Fruit fly (Drosophila melanogaster) whole organism, wandering third instar larva: ENCODE data around the gene CG3335.

Source experiments
- CG32264 ChIP-seq: fragments of 200-800 bp; sonication (Bioruptor generic); optimal IDR thresholded peaks from 2 replicates; lab custom pipeline; 2016; ENCODE audit warnings: missing biosample characterization, missing genetic modification characterization
- CG9705 ChIP-seq: fragments of 200-800 bp; sonication (Bioruptor generic); optimal IDR thresholded peaks from 2 replicates; lab custom pipeline; 2018; ENCODE audit warnings: missing biosample characterization, mild to moderate bottlenecking, missing genetic modification characterization
- CrebA ChIP-seq: fragments of 200-800 bp; sonication (Bioruptor generic); optimal IDR thresholded peaks from 2 replicates; lab custom pipeline; 2016; ENCODE audit warnings: missing biosample characterization, mild to moderate bottlenecking, missing genetic modification characterization, borderline replicate concordance
- Dif ChIP-seq: fragments of 200-275, 200-300 bp; sonication (Bioruptor generic); optimal IDR thresholded peaks from 2 replicates; lab custom pipeline; 2018; ENCODE audit warnings: missing biosample characterization, missing genetic modification characterization; ENCODE audit not compliant: partially characterized antibody
- GATAd ChIP-seq: sonication (Bioruptor generic); optimal IDR thresholded peaks from 2 replicates; lab custom pipeline; 2016; ENCODE audit warnings: missing biosample characterization, missing genetic modification characterization
- HLH106 ChIP-seq: fragments of 200-800 bp; optimal IDR thresholded peaks from 3 replicates; lab custom pipeline; 2019; ENCODE audit warnings: missing biosample characterization, mild to moderate bottlenecking, missing genetic modification characterization, moderate library complexity
- Hr78 ChIP-seq: fragments of >200 bp; optimal IDR thresholded peaks from 2 replicates; lab custom pipeline; 2017; ENCODE audit warnings: missing biosample characterization, missing genetic modification characterization
- Hr83 ChIP-seq: fragments of 200-300 bp; sonication (Bioruptor generic); optimal IDR thresholded peaks from 2 replicates; lab custom pipeline; 2016; ENCODE audit warnings: missing biosample characterization, mild to moderate bottlenecking, missing genetic modification characterization, moderate library complexity; ENCODE audit not compliant: poor library complexity, severe bottlenecking
- Jra ChIP-seq: sonication (Bioruptor generic); optimal IDR thresholded peaks from 2 replicates; lab custom pipeline; 2016; ENCODE audit warnings: missing biosample characterization, missing genetic modification characterization
- Mio ChIP-seq: sonication (Bioruptor generic); optimal IDR thresholded peaks from 2 replicates; lab custom pipeline; 2016; ENCODE audit warnings: missing biosample characterization, missing genetic modification characterization
- Myc ChIP-seq: fragments of >200 bp; optimal IDR thresholded peaks from 2 replicates; lab custom pipeline; 2017
- N ChIP-seq: fragments of >200 bp; optimal IDR thresholded peaks from 2 replicates; lab custom pipeline; 2018; ENCODE audit warnings: missing biosample characterization, missing external identifiers, missing genetic modification characterization
- OdsH ChIP-seq: fragments of 200-800 bp; sonication (Bioruptor generic); optimal IDR thresholded peaks from 2 replicates; lab custom pipeline; 2016; ENCODE audit warnings: missing biosample characterization, mild to moderate bottlenecking, missing genetic modification characterization
- Rel ChIP-seq, 2 experiments: fragments of 200-800 bp; sonication (Bioruptor generic) in 1 of 2; optimal IDR thresholded peaks; 2 replicates in 1 of 2; 3 replicates in 1 of 2; lab custom pipeline; 2016 to 2019; ENCODE audit warnings: mild to moderate bottlenecking in 2 of 2, missing biosample characterization in 2 of 2, missing genetic modification characterization in 2 of 2, moderate library complexity in 1 of 2
- Sp1 ChIP-seq: fragments of 200-800 bp; sonication (Bioruptor generic); optimal IDR thresholded peaks from 3 replicates; lab custom pipeline; 2019; ENCODE audit warnings: missing biosample characterization, mild to moderate bottlenecking, missing genetic modification characterization, moderate library complexity
- Vsx2 ChIP-seq: fragments of 200-300, 225-300 bp; sonication (Bioruptor generic); optimal IDR thresholded peaks from 2 replicates; lab custom pipeline; 2018; ENCODE audit warnings: missing biosample characterization, missing genetic modification characterization; ENCODE audit not compliant: partially characterized antibody
- brk ChIP-seq: fragments of 200-800 bp; sonication (Bioruptor generic); optimal IDR thresholded peaks from 2 replicates; lab custom pipeline; 2016; ENCODE audit warnings: missing biosample characterization, mild to moderate bottlenecking, missing genetic modification characterization
- dl ChIP-seq, 2 experiments: fragments of 175-275, 200-275 bp in 1 of 2; fragments of 200-275 bp in 1 of 2; sonication (Bioruptor generic); optimal IDR thresholded peaks; lab custom pipeline; 2018; ENCODE audit warnings: mild to moderate bottlenecking in 2 of 2, missing biosample characterization in 2 of 2, missing genetic modification characterization in 2 of 2, moderate library complexity in 2 of 2; ENCODE audit not compliant: partially characterized antibody in 2 of 2, insufficient read depth in 1 of 2
- dmrt93B ChIP-seq: fragments of 200-800 bp; sonication (Bioruptor generic); optimal IDR thresholded peaks from 2 replicates; lab custom pipeline; 2018; ENCODE audit warnings: missing biosample characterization, mild to moderate bottlenecking, missing genetic modification characterization
- dsf ChIP-seq: sonication (Bioruptor generic); optimal IDR thresholded peaks from 2 replicates; lab custom pipeline; 2016; ENCODE audit warnings: missing biosample characterization, missing genetic modification characterization, borderline replicate concordance
- ey ChIP-seq: fragments of 200-800 bp; sonication (Bioruptor generic); optimal IDR thresholded peaks from 2 replicates; lab custom pipeline; 2016; ENCODE audit warnings: missing biosample characterization, missing genetic modification characterization
- foxo ChIP-seq, 2 experiments: fragments of 200-800 bp; sonication (Bioruptor generic); optimal IDR thresholded peaks; 2 replicates in 1 of 2; 3 replicates in 1 of 2; lab custom pipeline; 2016 to 2017; ENCODE audit warnings: missing biosample characterization in 2 of 2, missing genetic modification characterization in 2 of 2
- fru ChIP-seq: fragments of 200-800 bp; sonication (Bioruptor generic); optimal IDR thresholded peaks from 3 replicates; lab custom pipeline; 2016; ENCODE audit warnings: missing biosample characterization, mild to moderate bottlenecking, missing genetic modification characterization
- h ChIP-seq: fragments of 200-800 bp; sonication (Bioruptor generic); optimal IDR thresholded peaks from 3 replicates; lab custom pipeline; 2016; ENCODE audit warnings: missing biosample characterization, mild to moderate bottlenecking, missing genetic modification characterization
- jim ChIP-seq: fragments of 175-275, 200-325 bp; sonication (Bioruptor generic); optimal IDR thresholded peaks from 2 replicates; lab custom pipeline; 2016; ENCODE audit warnings: missing biosample characterization, mild to moderate bottlenecking, missing genetic modification characterization
- lola ChIP-seq: fragments of >200 bp; optimal IDR thresholded peaks from 2 replicates; lab custom pipeline; 2017; ENCODE audit warnings: missing biosample characterization, missing genetic modification characterization
- pan ChIP-seq: fragments of >200 bp; optimal IDR thresholded peaks from 2 replicates; lab custom pipeline; 2017
- psq ChIP-seq: fragments of 200-800 bp; sonication (Bioruptor generic); optimal IDR thresholded peaks from 3 replicates; lab custom pipeline; 2017; ENCODE audit warnings: missing biosample characterization, mild to moderate bottlenecking, missing genetic modification characterization, moderate library complexity
- rgr ChIP-seq: fragments of 200-800 bp; sonication (Bioruptor generic); optimal IDR thresholded peaks from 3 replicates; lab custom pipeline; 2016; ENCODE audit warnings: missing biosample characterization, mild to moderate bottlenecking, missing genetic modification characterization
- sage ChIP-seq: fragments of 200-800 bp; sonication (Bioruptor generic); optimal IDR thresholded peaks from 2 replicates; lab custom pipeline; 2016; ENCODE audit warnings: missing biosample characterization, mild to moderate bottlenecking, missing genetic modification characterization
- sv ChIP-seq: fragments of 200-800 bp; sonication (Bioruptor generic); optimal IDR thresholded peaks from 3 replicates; lab custom pipeline; 2016; ENCODE audit warnings: missing biosample characterization, missing genetic modification characterization
- tai ChIP-seq: sonication (Bioruptor generic); optimal IDR thresholded peaks from 2 replicates; lab custom pipeline; 2016; ENCODE audit warnings: missing biosample characterization, missing genetic modification characterization
- usp ChIP-seq: fragments of >200 bp; optimal IDR thresholded peaks from 2 replicates; lab custom pipeline; 2017; ENCODE audit warnings: missing biosample characterization, missing genetic modification characterization

CG3335 gene

dm6 chr3L:9613960-9614588, 10.0 kb upstream of the CG3335 start:
- peak in 1 of 2 experiments; percentile 35 for TF ChIP-seq foxo (GFP tag; optimal IDR thresholded peaks at IDR 0.05; lab: Kevin White, UChicago)
- TF ChIP-seq sv: no peak
- TF ChIP-seq dmrt93B (GFP tag; lab: Kevin White, UChicago): peak; percentile 9
- TF ChIP-seq Vsx2 (GFP tag; lab: Kevin White, UChicago): no peak
- TF ChIP-seq fru (GFP tag; lab: Kevin White, UChicago): peak; percentile 46
- TF ChIP-seq CG9705: peak; percentile 1
- peak; percentile 31 for TF ChIP-seq HLH106 (tag; lab: Kevin White, UChicago)
- peak; percentile 11 for TF ChIP-seq Myc (lab: Kevin White, UChicago)

dm6 chr3L:9614589-9615442, 9.2 kb upstream of the CG3335 start, which contains the start of gene LanB2:
Gene LanB2 (plus strand): TSS chr3L:9614914.
- no peak for TF ChIP-seq CG32264 (GFP tag; lab: Kevin White, UChicago)
- no peak for TF ChIP-seq dmrt93B (GFP tag; lab: Kevin White, UChicago)
- TF ChIP-seq usp (GFP tag; lab: Kevin White, UChicago): no peak
- TF ChIP-seq foxo (GFP tag; optimal IDR thresholded peaks at IDR 0.05; lab: Kevin White, UChicago): peak in 1 of 2 experiments; percentile 24
- TF ChIP-seq Hr83 (GFP tag; lab: Kevin White, UChicago): peak; percentile 47
- TF ChIP-seq psq (GFP tag; lab: Kevin White, UChicago): peak; percentile 31
- no peak for TF ChIP-seq lola (GFP tag; lab: Kevin White, UChicago)
- TF ChIP-seq Hr78 (GFP tag; lab: Kevin White, UChicago): no peak
- no peak for TF ChIP-seq sv
- no peak for TF ChIP-seq Jra
- no peak for TF ChIP-seq N
- peak; percentile 19 for TF ChIP-seq CrebA (GFP tag; lab: Kevin White, UChicago)
- peak; percentile 22 for TF ChIP-seq OdsH (GFP tag; lab: Kevin White, UChicago)
- TF ChIP-seq pan: no peak
- TF ChIP-seq tai: no peak
- peak; percentile 69 for TF ChIP-seq Dif
- no peak for TF ChIP-seq sage (GFP tag; lab: Kevin White, UChicago)
- no peak for TF ChIP-seq brk
- peak; percentile 72 to 76 for TF ChIP-seq dl (GFP tag; optimal IDR thresholded peaks at IDR 0.05; lab: Kevin White, UChicago; ENCODE audit: insufficient read depth in 1 of 2, partially characterized antibody in 2 of 2)
- TF ChIP-seq dsf: no peak
- TF ChIP-seq Rel (GFP tag; optimal IDR thresholded peaks at IDR 0.05; lab: Kevin White, UChicago): no peak
- peak; percentile 20 for TF ChIP-seq Rel (tag; optimal IDR thresholded peaks at IDR 0.05; lab: Kevin White, UChicago)
- no peak for TF ChIP-seq HLH106 (tag; lab: Kevin White, UChicago)
- TF ChIP-seq Mio (GFP tag; lab: Kevin White, UChicago): no peak
- TF ChIP-seq h (GFP tag; lab: Kevin White, UChicago): peak; percentile 4
- TF ChIP-seq rgr: peak; percentile 34

- TF ChIP-seq CG32264 (GFP tag; lab: Kevin White, UChicago) (no peak), foxo (GFP tag; optimal IDR thresholded peaks at IDR 0.05; lab: Kevin White, UChicago) (no peak), rgr (no peak), Myc (lab: Kevin White, UChicago) (no peak), psq (GFP tag; lab: Kevin White, UChicago) (peak; percentile 82)
Observed at dm6 chr3L:9615443-9616141, 8.4 kb upstream of the CG3335 start.

dm6 chr3L:9628376-9628775, 4.3 kb downstream of the CG3335 start, which contains the start of gene Cyp40:
Gene Cyp40 (plus strand): TSS chr3L:9628676.
- TF ChIP-seq GATAd (GFP tag; lab: Kevin White, UChicago) (no peak), Sp1 (GFP tag; lab: Kevin White, UChicago) (no peak), brk (no peak), sv (no peak), ey (GFP tag; lab: Kevin White, UChicago) (no peak), foxo (GFP tag; optimal IDR thresholded peaks at IDR 0.05; lab: Kevin White, UChicago) (no peak), jim (GFP tag; lab: Kevin White, UChicago) (no peak), Vsx2 (GFP tag; lab: Kevin White, UChicago) (no peak), psq (GFP tag; lab: Kevin White, UChicago) (no peak), Hr78 (GFP tag; lab: Kevin White, UChicago) (no peak)
